Worm (Caenorhabditis elegans): Measurements from ENCODE around the gene ric-7.

DNA sequence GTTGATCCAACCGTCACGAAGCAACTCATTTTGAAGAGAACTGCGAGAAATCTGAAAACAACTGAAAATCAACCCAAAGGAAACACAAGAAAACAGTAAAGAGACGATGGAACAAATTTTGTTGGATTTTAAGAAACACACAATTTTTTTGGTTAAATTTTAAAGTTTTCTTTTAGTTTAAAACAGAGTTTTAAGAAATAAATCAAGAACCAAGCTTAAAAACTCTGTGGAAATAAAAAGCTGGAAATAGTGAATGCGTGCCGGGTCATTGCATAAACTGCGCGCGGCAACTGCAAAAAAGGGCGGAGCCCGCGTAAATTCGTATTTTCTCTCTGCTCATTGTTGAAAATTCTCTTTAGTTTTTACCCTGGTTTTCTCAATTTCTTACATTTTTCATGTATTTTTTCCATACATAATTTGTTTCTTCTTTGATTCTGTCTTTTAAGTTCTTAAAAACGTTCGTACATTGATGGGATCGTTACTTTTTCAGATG, 43.7 kb downstream of the ric-7 start, which contains the start of the genes algn-13 and R10D12.13:
- TF ChIP-seq pbrm-1 (GFP tag; IDR thresholded peaks at IDR 0.05): peak; percentile 78
- no peak for TF ChIP-seq T07F8.4 (tag; optimal IDR thresholded peaks at IDR 0.05)
- peak; percentile 65 for TF ChIP-seq snpc-4 (GFP tag; optimal IDR thresholded peaks at IDR 0.05)
- TF ChIP-seq snpc-4 (tag; optimal IDR thresholded peaks at IDR 0.05): peak in 3 of 4 experiments; percentile 54 to 84 (median 57)
- no peak for TF ChIP-seq F57C9.4 (tag; optimal IDR thresholded peaks at IDR 0.05)
- no peak for TF ChIP-seq cebp-1 (GFP tag; IDR thresholded peaks at IDR 0.05)
- TF ChIP-seq cebp-1 (tag; optimal IDR thresholded peaks at IDR 0.05): peak; percentile 65
- peak; percentile 57 for TF ChIP-seq F49E8.2 (tag; optimal IDR thresholded peaks at IDR 0.05; ENCODE audit: insufficient read depth)

All from whole organism, young adult.